Fruit fly (Drosophila melanogaster) whole organism, embryonic: ENCODE measurements around the gene CG16985.

Experiments used
- Atf3 ChIP-seq: fragments of 200-800 bp; sonication (Bioruptor generic); optimal IDR thresholded peaks from 3 replicates; lab custom pipeline; 2016; ENCODE audit warnings: missing biosample characterization, missing genetic modification characterization
- CG10654 ChIP-seq: fragments of 200-800 bp; sonication (Bioruptor generic); optimal IDR thresholded peaks from 2 replicates; lab custom pipeline; 2016; ENCODE audit warnings: missing biosample characterization, missing genetic modification characterization
- CG10959 ChIP-seq: fragments of 200-800 bp; sonication (Bioruptor generic); IDR thresholded peaks from 2 replicates; pipeline ENCODE4 v1.3.6; 2022; ENCODE audit warnings: missing biosample characterization, missing genetic modification characterization
- CG11093 ChIP-seq: fragments of 200-800 bp; sonication (Bioruptor generic); IDR thresholded peaks from 3 replicates; pipeline ENCODE4 v1.3.6; 2022; ENCODE audit warnings: missing biosample characterization, missing genetic modification characterization
- CG11695 ChIP-seq: fragments of 200-800 bp; sonication (Bioruptor generic); IDR thresholded peaks from 3 replicates; pipeline ENCODE4 v1.3.6; 2022; ENCODE audit warnings: missing biosample characterization, missing genetic modification characterization
- CG11696 ChIP-seq: fragments of 200-800 bp; sonication (Bioruptor generic); IDR thresholded peaks from 2 replicates; pipeline ENCODE4 v1.3.6; 2022; ENCODE audit warnings: missing biosample characterization, missing genetic modification characterization
- CG12104 ChIP-seq: fragments of 200-800 bp; sonication (Bioruptor generic); optimal IDR thresholded peaks from 3 replicates; lab custom pipeline; 2016; ENCODE audit warnings: missing biosample characterization, missing genetic modification characterization
- CG12391 ChIP-seq: fragments of 200-800 bp; sonication (Bioruptor generic); optimal IDR thresholded peaks from 3 replicates; lab custom pipeline; 2018; ENCODE audit warnings: missing biosample characterization, mild to moderate bottlenecking, missing genetic modification characterization, moderate library complexity
- CG1603 ChIP-seq: fragments of 200-800 bp; sonication (Bioruptor generic); optimal IDR thresholded peaks from 2 replicates; lab custom pipeline; 2019; ENCODE audit warnings: missing biosample characterization, mild to moderate bottlenecking, missing genetic modification characterization, moderate library complexity
- CG17328 ChIP-seq: fragments of 200-800 bp; sonication (Bioruptor generic); IDR thresholded peaks from 2 replicates; pipeline ENCODE4 v1.3.6; 2022; ENCODE audit warnings: missing biosample characterization, missing genetic modification characterization
- CG17361 ChIP-seq: fragments of 200-800 bp; sonication (Bioruptor generic); IDR thresholded peaks from 3 replicates; pipeline ENCODE4 v1.3.6; 2022; ENCODE audit warnings: missing biosample characterization, missing genetic modification characterization
- CG17802 ChIP-seq: fragments of 200-800 bp; sonication (Bioruptor generic); optimal IDR thresholded peaks from 2 replicates; lab custom pipeline; 2018; ENCODE audit warnings: missing biosample characterization, mild to moderate bottlenecking, missing genetic modification characterization, moderate library complexity
- CG18764 ChIP-seq: fragments of 200-800 bp; sonication (Bioruptor generic); optimal IDR thresholded peaks from 3 replicates; lab custom pipeline; 2016; ENCODE audit warnings: missing biosample characterization, missing genetic modification characterization
- CG33213 ChIP-seq: fragments of 200-800 bp; sonication (Bioruptor generic); optimal IDR thresholded peaks from 3 replicates; lab custom pipeline; 2016; ENCODE audit warnings: missing biosample characterization, missing genetic modification characterization
- CG34224 ChIP-seq: fragments of 200-800 bp; sonication (Bioruptor generic); IDR thresholded peaks from 3 replicates; pipeline ENCODE4 v1.3.6; 2022; ENCODE audit warnings: missing biosample characterization, missing genetic modification characterization; ENCODE audit not compliant: partially characterized antibody
- CG34376 ChIP-seq: fragments of 200-800 bp; sonication (Bioruptor generic); optimal IDR thresholded peaks from 2 replicates; lab custom pipeline; 2018; ENCODE audit warnings: missing biosample characterization, mild to moderate bottlenecking, missing genetic modification characterization
- CG42726 ChIP-seq: fragments of 200-800 bp; sonication (Bioruptor generic); IDR thresholded peaks from 2 replicates; pipeline ENCODE4 v1.3.6; 2022; ENCODE audit warnings: missing biosample characterization, missing genetic modification characterization; ENCODE audit not compliant: partially characterized antibody
- CG7745 ChIP-seq: fragments of 200-800 bp; sonication (Bioruptor generic); optimal IDR thresholded peaks from 2 replicates; lab custom pipeline; 2018; ENCODE audit warnings: missing biosample characterization, mild to moderate bottlenecking, missing genetic modification characterization, moderate library complexity
- CG7786 ChIP-seq: fragments of 200-800 bp; sonication (Bioruptor generic); optimal IDR thresholded peaks from 2 replicates; lab custom pipeline; 2016; ENCODE audit warnings: missing biosample characterization, missing genetic modification characterization
- CG9437 ChIP-seq: fragments of 200-800 bp; sonication (Bioruptor generic); optimal IDR thresholded peaks from 2 replicates; lab custom pipeline; 2018; ENCODE audit warnings: missing biosample characterization, mild to moderate bottlenecking, missing genetic modification characterization
- CTCF ChIP-seq: fragments of 200-800 bp; sonication (Bioruptor generic); optimal IDR thresholded peaks from 2 replicates; lab custom pipeline; 2017; ENCODE audit warnings: missing biosample characterization, mild to moderate bottlenecking, missing genetic modification characterization, moderate library complexity
- HLH3B ChIP-seq: fragments of 200-800 bp; sonication (Bioruptor generic); IDR thresholded peaks from 2 replicates; pipeline ENCODE4 v1.3.6; 2022; ENCODE audit warnings: missing biosample characterization, missing genetic modification characterization
- Hmx ChIP-seq: fragments of 200-800 bp; sonication (Bioruptor generic); optimal IDR thresholded peaks from 2 replicates; lab custom pipeline; 2016; ENCODE audit warnings: missing biosample characterization, missing genetic modification characterization
- Hr78 ChIP-seq, 2 experiments: fragments of 200-800 bp in 1 of 2; fragments of >200 bp in 1 of 2; sonication (Bioruptor generic) in 1 of 2; optimal IDR thresholded peaks; 2 replicates each; lab custom pipeline; 2017 to 2019; ENCODE audit warnings: missing biosample characterization in 2 of 2, missing genetic modification characterization in 2 of 2, mild to moderate bottlenecking in 1 of 2, moderate library complexity in 1 of 2
- Lpt ChIP-seq: fragments of >200 bp; optimal IDR thresholded peaks from 2 replicates; lab custom pipeline; 2018; ENCODE audit warnings: missing biosample characterization, missing genetic modification characterization
- MTF-1 ChIP-seq: fragments of 200-800 bp; sonication (Bioruptor generic); optimal IDR thresholded peaks from 2 replicates; lab custom pipeline; 2018; ENCODE audit warnings: missing biosample characterization, mild to moderate bottlenecking, missing genetic modification characterization, borderline replicate concordance
- Mes4 ChIP-seq: fragments of 200-800 bp; sonication (Bioruptor generic); optimal IDR thresholded peaks from 2 replicates; lab custom pipeline; 2016; ENCODE audit warnings: missing biosample characterization, missing genetic modification characterization
- Optix ChIP-seq: fragments of 200-800 bp; sonication (Bioruptor generic); IDR thresholded peaks from 3 replicates; pipeline ENCODE4 v1.3.6; 2022; ENCODE audit warnings: missing biosample characterization, missing genetic modification characterization
- Sox102F ChIP-seq: fragments of 200-800 bp; sonication (Bioruptor generic); optimal IDR thresholded peaks from 2 replicates; lab custom pipeline; 2018; ENCODE audit warnings: missing biosample characterization, mild to moderate bottlenecking, missing genetic modification characterization, moderate library complexity
- Spps ChIP-seq: fragments of 200-800 bp; sonication (Bioruptor generic); optimal IDR thresholded peaks from 2 replicates; lab custom pipeline; 2018; ENCODE audit warnings: missing biosample characterization, mild to moderate bottlenecking, missing genetic modification characterization
- Sry-δ ChIP-seq: fragments of 200-800 bp; sonication (Bioruptor generic); optimal IDR thresholded peaks from 2 replicates; lab custom pipeline; 2016; ENCODE audit warnings: missing biosample characterization, missing genetic modification characterization
- ac ChIP-seq: fragments of 200-800 bp; sonication (Bioruptor generic); optimal IDR thresholded peaks from 3 replicates; lab custom pipeline; 2017; ENCODE audit warnings: missing biosample characterization, mild to moderate bottlenecking, missing genetic modification characterization
- az2 ChIP-seq: fragments of 200-800 bp; sonication (Bioruptor generic); optimal IDR thresholded peaks from 3 replicates; lab custom pipeline; 2016; ENCODE audit warnings: missing biosample characterization, missing genetic modification characterization
- crp ChIP-seq, 2 experiments: fragments of 200-800 bp; sonication (Bioruptor generic); optimal IDR thresholded peaks; 2 replicates in 1 of 2; 3 replicates in 1 of 2; lab custom pipeline; 2017; ENCODE audit warnings: missing biosample characterization in 2 of 2, missing genetic modification characterization in 2 of 2, mild to moderate bottlenecking in 1 of 2, moderate library complexity in 1 of 2
- dati ChIP-seq: fragments of 200-800 bp; sonication (Bioruptor generic); IDR thresholded peaks from 2 replicates; pipeline ENCODE4 v1.3.6; 2022; ENCODE audit warnings: missing biosample characterization, missing genetic modification characterization
- dimm ChIP-seq: fragments of 200-800 bp; sonication (Bioruptor generic); IDR thresholded peaks from 2 replicates; pipeline ENCODE4 v1.3.6; 2022; ENCODE audit warnings: missing biosample characterization, missing genetic modification characterization
- fru ChIP-seq: fragments of >200 bp; optimal IDR thresholded peaks from 2 replicates; lab custom pipeline; 2017
- grn ChIP-seq: fragments of 200-800 bp; sonication (Bioruptor generic); optimal IDR thresholded peaks from 3 replicates; lab custom pipeline; 2017; ENCODE audit warnings: missing biosample characterization, missing genetic modification characterization
- hkb ChIP-seq, 2 experiments: fragments of 200-800 bp in 1 of 2; fragments of >200 bp in 1 of 2; sonication (Bioruptor generic) in 1 of 2; IDR thresholded peaks in 1 of 2; optimal IDR thresholded peaks in 1 of 2; 2 replicates each; pipeline versions ENCODE4 v1.3.6 to Lab custom; 2017 to 2022; ENCODE audit warnings: missing biosample characterization in 1 of 2, missing genetic modification characterization in 1 of 2
- knrl ChIP-seq: fragments of 200-800 bp; sonication (Bioruptor generic); IDR thresholded peaks from 3 replicates; pipeline ENCODE4 v1.3.6; 2022; ENCODE audit warnings: missing biosample characterization, missing genetic modification characterization; ENCODE audit not compliant: partially characterized antibody
- luna ChIP-seq: fragments of 200-800 bp; sonication (Bioruptor generic); optimal IDR thresholded peaks from 2 replicates; lab custom pipeline; 2016; ENCODE audit warnings: missing biosample characterization, missing genetic modification characterization
- nerfin-2 ChIP-seq: fragments of 200-800 bp; sonication (Bioruptor generic); IDR thresholded peaks from 2 replicates; pipeline ENCODE4 v1.3.6; 2022; ENCODE audit warnings: missing biosample characterization, missing genetic modification characterization; ENCODE audit not compliant: partially characterized antibody
- prd ChIP-seq, 3 experiments: fragments of >200 bp in 2 of 3; fragments of 200-800 bp in 1 of 3; sonication (Bioruptor generic) in 1 of 3; optimal IDR thresholded peaks in 2 of 3; IDR thresholded peaks in 1 of 3; 2 replicates in 2 of 3; 3 replicates in 1 of 3; pipeline versions ENCODE4 v1.3.6 to Lab custom; 2017 to 2022; ENCODE audit warnings: missing biosample characterization in 1 of 3, missing genetic modification characterization in 1 of 3
- slbo ChIP-seq: fragments of 200-800 bp; sonication (Bioruptor generic); IDR thresholded peaks from 2 replicates; pipeline ENCODE4 v1.3.6; 2022; ENCODE audit warnings: missing biosample characterization, missing genetic modification characterization
- sr ChIP-seq: fragments of 200-800 bp; sonication (Bioruptor generic); IDR thresholded peaks from 3 replicates; pipeline ENCODE4 v1.3.6; 2022; ENCODE audit warnings: missing biosample characterization, missing genetic modification characterization
- ttk ChIP-seq: fragments of 200-800 bp; sonication (Bioruptor generic); IDR thresholded peaks from 2 replicates; pipeline ENCODE4 v2.1.2; 2022; ENCODE audit warnings: missing biosample characterization, missing genetic modification characterization
- unpg ChIP-seq: fragments of 200-800 bp; sonication (Bioruptor generic); optimal IDR thresholded peaks from 3 replicates; lab custom pipeline; 2018; ENCODE audit warnings: missing biosample characterization, mild to moderate bottlenecking, missing genetic modification characterization, moderate library complexity
- zen ChIP-seq: fragments of 200-800 bp; sonication (Bioruptor generic); optimal IDR thresholded peaks from 3 replicates; lab custom pipeline; 2018; ENCODE audit warnings: missing biosample characterization, mild to moderate bottlenecking, missing genetic modification characterization, moderate library complexity

Gene CG16985

DNA sequence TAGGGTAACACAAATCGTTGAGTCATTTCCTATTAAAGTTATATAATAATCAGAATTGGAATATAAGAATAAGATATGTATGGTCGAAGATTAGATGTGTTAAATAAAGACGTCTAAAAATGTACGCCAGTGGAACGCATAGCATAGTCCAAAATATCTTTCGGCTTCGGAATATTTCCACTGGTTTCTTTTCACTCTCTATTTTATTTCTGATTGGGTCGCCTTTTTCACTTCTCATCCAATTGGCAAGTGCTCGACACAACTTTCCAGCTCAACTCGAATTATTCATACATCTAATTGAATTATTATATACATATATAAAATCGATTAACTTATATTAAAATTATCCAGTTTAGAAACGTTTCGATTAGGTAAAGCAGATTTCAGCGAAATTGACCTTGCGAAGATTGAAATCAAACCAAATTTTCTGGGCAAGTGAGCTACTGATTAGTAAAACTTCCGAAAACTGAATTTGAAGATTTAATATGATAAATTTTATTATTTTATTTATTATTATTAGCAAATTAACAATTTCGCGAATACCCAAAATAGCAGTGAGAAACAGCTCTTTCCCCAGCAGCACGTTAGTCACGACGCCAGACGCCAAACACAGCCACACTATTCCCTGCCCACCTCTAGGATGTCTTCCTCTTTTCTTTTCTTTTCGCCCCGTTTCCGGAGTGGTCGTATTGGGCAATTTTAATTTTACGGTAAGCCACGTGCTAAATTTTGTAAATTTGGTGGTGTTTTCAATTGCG is 12.1 kb upstream of the CG16985 start, which contains the start of gene RpL8 (continued):
- TF ChIP-seq CG7745 (tag; lab: Kevin White, UChicago) (peak; percentile 39), luna (GFP tag; lab: Kevin White, UChicago) (peak; percentile 65), Mes4 (GFP tag; lab: Kevin White, UChicago) (peak; percentile 94), Sox102F (GFP tag; lab: Kevin White, UChicago) (peak; percentile 65), CG17328 (peak; percentile 92), ac (GFP tag; lab: Kevin White, UChicago) (peak; percentile 58), CG11696 (GFP tag; lab: Robert Waterston, UW) (peak; percentile 77), CG1603 (tag; lab: Kevin White, UChicago) (peak; percentile 75), CG17802 (tag; lab: Kevin White, UChicago) (peak; percentile 79), az2 (GFP tag; lab: Kevin White, UChicago) (peak; percentile 69), fru (lab: Kevin White, UChicago) (no peak), CG9437 (peak; percentile 73), Hr78 (GFP tag; optimal IDR thresholded peaks at IDR 0.05; lab: Kevin White, UChicago) (peak in 1 of 2 experiments; percentile 27), CG12391 (tag; lab: Kevin White, UChicago) (peak; percentile 78), CG42726 (GFP tag; lab: Robert Waterston, UW) (peak; percentile 60), dati (GFP tag; lab: Robert Waterston, UW) (peak; percentile 70; the same call in 1 of the 2 replicates), CG11093 (GFP tag; lab: Robert Waterston, UW) (peak; percentile 54; the same call in 1 of the 3 replicates), CG10959 (peak; percentile 63), CG10654 (GFP tag; lab: Kevin White, UChicago) (peak; percentile 65), nerfin-2 (GFP tag; lab: Robert Waterston, UW) (no peak), CG34376 (peak; percentile 97), sr (GFP tag; lab: Robert Waterston, UW) (peak; percentile 90), dimm (GFP tag; lab: Robert Waterston, UW) (peak; percentile 66), Optix (peak; percentile 85), CG33213 (peak; percentile 90), CG34224 (GFP tag; lab: Robert Waterston, UW) (peak; percentile 48; the same call in 2 of the 3 replicates), prd (optimal IDR thresholded peaks at IDR 0.05; lab: Kevin White, UChicago) (no peak), prd (GFP tag; IDR thresholded peaks at IDR 0.05; lab: Robert Waterston, UW) (peak; percentile 78), CG18764 (GFP tag; lab: Kevin White, UChicago) (peak; percentile 71), slbo (GFP tag; lab: Robert Waterston, UW) (peak; percentile 91), CG12104 (GFP tag; lab: Kevin White, UChicago) (peak; percentile 72), CG17361 (GFP tag; lab: Robert Waterston, UW) (peak; percentile 66; the same call in 2 of the 3 replicates), Sry-δ (GFP tag; lab: Kevin White, UChicago) (peak; percentile 88), hkb (optimal IDR thresholded peaks at IDR 0.05; lab: Kevin White, UChicago) (no peak), hkb (GFP tag; IDR thresholded peaks at IDR 0.05; lab: Robert Waterston, UW) (peak; percentile 86), unpg (peak; percentile 80), CTCF (GFP tag; lab: Kevin White, UChicago) (peak; percentile 62), knrl (peak; percentile 69), CG7786 (peak; percentile 43), Hmx (GFP tag; lab: Kevin White, UChicago) (peak; percentile 11), Atf3 (GFP tag; lab: Kevin White, UChicago) (peak; percentile 74), ttk (GFP tag; lab: Robert Waterston, UW) (peak; percentile 71), Lpt (GFP tag; lab: Kevin White, UChicago) (no peak), grn (GFP tag; lab: Kevin White, UChicago) (peak; percentile 43), MTF-1 (GFP tag; lab: Kevin White, UChicago) (peak; percentile 98), HLH3B (GFP tag; lab: Robert Waterston, UW) (peak; percentile 73), Spps (tag; lab: Kevin White, UChicago) (peak; percentile 34), CG11695 (peak; percentile 51; the same call in 2 of the 3 replicates), crp (GFP tag; optimal IDR thresholded peaks at IDR 0.05; lab: Kevin White, UChicago) (peak in 1 of 2 experiments; percentile 34), zen (peak; percentile 74)
